Fruit fly (Drosophila melanogaster) whole organism, pupa: ENCODE results near the gene CG13047.

ENCODE experiments used
- CG10348 ChIP-seq: fragments of 200-800 bp; sonication (Bioruptor generic); IDR thresholded peaks from 2 replicates; pipeline ENCODE4 v1.3.6; 2022; ENCODE audit warnings: missing biosample characterization, missing genetic modification characterization
- CG12605 ChIP-seq: fragments of 200-800 bp; sonication (Bioruptor generic); IDR thresholded peaks from 2 replicates; pipeline ENCODE4 v1.3.6; 2022; ENCODE audit warnings: missing biosample characterization, missing genetic modification characterization
- CG13204 ChIP-seq: fragments of 200-800 bp; sonication (Bioruptor generic); optimal IDR thresholded peaks from 2 replicates; lab custom pipeline; 2018; ENCODE audit warnings: missing biosample characterization, mild to moderate bottlenecking, missing genetic modification characterization, moderate library complexity
- CG14655 ChIP-seq: fragments of 200-800 bp; sonication (Bioruptor generic); optimal IDR thresholded peaks from 3 replicates; lab custom pipeline; 2017; ENCODE audit warnings: mild to moderate bottlenecking, missing biosample characterization, missing genetic modification reagents, missing genetic modification characterization
- CG15710 ChIP-seq: fragments of 200-800 bp; sonication (Bioruptor generic); optimal IDR thresholded peaks from 2 replicates; lab custom pipeline; 2018; ENCODE audit warnings: missing biosample characterization, mild to moderate bottlenecking, missing genetic modification characterization, moderate library complexity
- CG17806 ChIP-seq: fragments of 200-800 bp; sonication (Bioruptor generic); optimal IDR thresholded peaks from 2 replicates; lab custom pipeline; 2018; ENCODE audit warnings: missing biosample characterization, mild to moderate bottlenecking, missing genetic modification characterization, moderate library complexity
- CG32121 ChIP-seq: fragments of 200-800 bp; sonication (Bioruptor generic); IDR thresholded peaks from 2 replicates; pipeline ENCODE4 v1.3.6; 2022; ENCODE audit warnings: missing biosample characterization, missing genetic modification characterization
- CG34367 ChIP-seq: fragments of 200-800 bp; sonication (Bioruptor generic); optimal IDR thresholded peaks from 2 replicates; lab custom pipeline; 2018; ENCODE audit warnings: missing biosample characterization, mild to moderate bottlenecking, missing genetic modification characterization
- CG4496 ChIP-seq: fragments of 200-800 bp; sonication (Bioruptor generic); IDR thresholded peaks from 3 replicates; pipeline ENCODE4 v1.3.6; 2022; ENCODE audit warnings: missing biosample characterization, missing genetic modification characterization
- CG8159 ChIP-seq: fragments of 200-800 bp; sonication (Bioruptor generic); optimal IDR thresholded peaks from 3 replicates; lab custom pipeline; 2018; ENCODE audit warnings: missing biosample characterization, mild to moderate bottlenecking, missing genetic modification characterization, moderate library complexity
- CG8301 ChIP-seq: fragments of 200-800 bp; sonication (Bioruptor generic); optimal IDR thresholded peaks from 2 replicates; lab custom pipeline; 2018; ENCODE audit warnings: missing biosample characterization, mild to moderate bottlenecking, missing genetic modification characterization
- CG9948 ChIP-seq: fragments of 200-800 bp; sonication (Bioruptor generic); optimal IDR thresholded peaks from 2 replicates; lab custom pipeline; 2018; ENCODE audit warnings: missing biosample characterization, mild to moderate bottlenecking, missing genetic modification characterization, moderate library complexity
- D1 ChIP-seq: fragments of 200-800 bp; sonication (Bioruptor generic); optimal IDR thresholded peaks from 2 replicates; lab custom pipeline; 2018; ENCODE audit warnings: missing biosample characterization, mild to moderate bottlenecking, missing genetic modification characterization, moderate library complexity
- EcR ChIP-seq: fragments of 200-800 bp; sonication (Bioruptor generic); optimal IDR thresholded peaks from 3 replicates; lab custom pipeline; 2019; ENCODE audit warnings: missing biosample characterization, missing genetic modification characterization, mild to moderate bottlenecking, moderate library complexity, missing genetic modification reagents
- Ets98B ChIP-seq: fragments of 200-800 bp; sonication (Bioruptor generic); IDR thresholded peaks from 2 replicates; pipeline ENCODE4 v1.3.6; 2022; ENCODE audit warnings: missing biosample characterization, missing genetic modification characterization
- Pif1A ChIP-seq: fragments of 200-800 bp; sonication (Bioruptor generic); optimal IDR thresholded peaks from 3 replicates; lab custom pipeline; 2016; ENCODE audit warnings: missing biosample characterization, missing genetic modification characterization
- Pif1B ChIP-seq: fragments of 200-800 bp; sonication (Bioruptor generic); optimal IDR thresholded peaks from 3 replicates; lab custom pipeline; 2016; ENCODE audit warnings: missing biosample characterization, missing genetic modification characterization
- Snoo ChIP-seq: fragments of 200-800 bp; sonication (Bioruptor generic); optimal IDR thresholded peaks from 3 replicates; lab custom pipeline; 2017; ENCODE audit warnings: missing biosample characterization, mild to moderate bottlenecking, missing genetic modification characterization, inconsistent platforms
- fd96Ca ChIP-seq: fragments of 200-800 bp; sonication (Bioruptor generic); IDR thresholded peaks from 3 replicates; pipeline ENCODE4 v1.3.6; 2022; ENCODE audit warnings: missing biosample characterization, missing genetic modification characterization
- gl ChIP-seq: fragments of 200-800 bp; sonication (Bioruptor generic); optimal IDR thresholded peaks from 2 replicates; lab custom pipeline; 2018; ENCODE audit warnings: missing biosample characterization, mild to moderate bottlenecking, missing genetic modification characterization
- rn ChIP-seq: fragments of 200-800 bp; sonication (Bioruptor generic); IDR thresholded peaks from 2 replicates; pipeline ENCODE4 v1.3.6; 2022; ENCODE audit warnings: missing biosample characterization, missing genetic modification characterization

The CG13047 gene

dm6 chr3L:16288322-16288721 lies 3.1 kb upstream of the CG13047 start, which contains the start of gene CG13046:
TSS of gene CG13046 (minus strand) at chr3L:16288422.
- TF ChIP-seq CG32121 (GFP tag; lab: Robert Waterston, UW) (no peak), CG15710 (no peak), CG14655 (GFP tag; lab: Kevin White, UChicago) (no peak), CG10348 (no peak), Pif1B (GFP tag; lab: Kevin White, UChicago) (no peak), Ets98B (GFP tag; lab: Robert Waterston, UW) (no peak), D1 (tag; lab: Kevin White, UChicago) (no peak), CG13204 (GFP tag; lab: Kevin White, UChicago) (no peak), CG9948 (no peak), fd96Ca (GFP tag; lab: Robert Waterston, UW) (no peak), rn (GFP tag; lab: Robert Waterston, UW) (no peak), gl (no peak), CG17806 (no peak), Pif1A (no peak), EcR (GFP tag; lab: Kevin White, UChicago) (no peak)

dm6 chr3L:16286258-16286657 lies 1.1 kb upstream of the CG13047 start:
- TF ChIP-seq CG15710 (peak; percentile 86), EcR (GFP tag; lab: Kevin White, UChicago) (peak; percentile 87), CG8301 (tag; lab: Kevin White, UChicago) (no peak), fd96Ca (GFP tag; lab: Robert Waterston, UW) (no peak), rn (GFP tag; lab: Robert Waterston, UW) (no peak), CG14655 (GFP tag; lab: Kevin White, UChicago) (peak; percentile 27), CG9948 (peak; percentile 70), D1 (tag; lab: Kevin White, UChicago) (peak; percentile 62), Ets98B (GFP tag; lab: Robert Waterston, UW) (no peak), Pif1A (peak; percentile 65), CG10348 (no peak), CG13204 (GFP tag; lab: Kevin White, UChicago) (peak; percentile 33), Snoo (tag; lab: Kevin White, UChicago) (peak; percentile 7), CG12605 (GFP tag; lab: Robert Waterston, UW) (no peak), CG32121 (GFP tag; lab: Robert Waterston, UW) (no peak), CG34367 (tag; lab: Kevin White, UChicago) (peak; percentile 67), CG8159 (peak; percentile 89), CG17806 (peak; percentile 76), Pif1B (GFP tag; lab: Kevin White, UChicago) (peak; percentile 56), gl (peak; percentile 53), CG4496 (GFP tag; lab: Robert Waterston, UW) (no peak)

dm6 chr3L:16283821-16284220 lies 1.4 kb downstream of the CG13047 start, which contains the start of gene CG13048:
TSS of gene CG13048 (minus strand) at chr3L:16283921.
- TF ChIP-seq CG32121 (GFP tag; lab: Robert Waterston, UW), result no peak
- 0 out of 2 replicates have a peak, but pooled peaks have one; percentile 16 for TF ChIP-seq CG10348
- no peak for TF ChIP-seq CG17806

- no peak for TF ChIP-seq CG32121 (GFP tag; lab: Robert Waterston, UW)
- TF ChIP-seq Ets98B (GFP tag; lab: Robert Waterston, UW), result no peak
- TF ChIP-seq Pif1A, result no peak
- no peak for TF ChIP-seq Snoo (tag; lab: Kevin White, UChicago)
- no peak for TF ChIP-seq EcR (GFP tag; lab: Kevin White, UChicago)
- no peak for TF ChIP-seq CG8301 (tag; lab: Kevin White, UChicago)
- TF ChIP-seq fd96Ca (GFP tag; lab: Robert Waterston, UW), result no peak
- no peak for TF ChIP-seq CG15710
- no peak for TF ChIP-seq CG34367 (tag; lab: Kevin White, UChicago)
- TF ChIP-seq Pif1B (GFP tag; lab: Kevin White, UChicago), result no peak
- no peak for TF ChIP-seq CG14655 (GFP tag; lab: Kevin White, UChicago)
- no peak for TF ChIP-seq rn (GFP tag; lab: Robert Waterston, UW)
Observed at dm6 chr3L:16281880-16282556, 3.2 kb downstream of the CG13047 start, which contains the start of gene CG13049. TSS of gene CG13049 (minus strand) at chr3L:16281930.

dm6 chr3L:16279987-16280454 lies 5.2 kb downstream of the CG13047 start, which contains the start of gene CG13064:
TSS of gene CG13064 (plus strand) at chr3L:16280404.
- peak; percentile 96 for TF ChIP-seq EcR (GFP tag; lab: Kevin White, UChicago)
- TF ChIP-seq CG4496 (GFP tag; lab: Robert Waterston, UW), result no peak; the same call in 2 of the 3 replicates

dm6 chr3L:16279171-16279570 lies 6.0 kb downstream of the CG13047 start, which contains the start of gene CG13050:
TSS of gene CG13050 (minus strand) at chr3L:16279271.
- no peak for TF ChIP-seq CG34367 (tag; lab: Kevin White, UChicago)
- TF ChIP-seq CG15710, result no peak
- no peak for TF ChIP-seq CG14655 (GFP tag; lab: Kevin White, UChicago)
- no peak for TF ChIP-seq CG4496 (GFP tag; lab: Robert Waterston, UW)
- TF ChIP-seq CG12605 (GFP tag; lab: Robert Waterston, UW), result no peak
- TF ChIP-seq CG10348, result no peak
- TF ChIP-seq CG17806, result no peak
